Worm (Caenorhabditis elegans) whole organism, L2 larva: Measurements from ENCODE around the gene par-3.

Experiments used
- C34F6.9 ChIP-seq: fragments of 150-350 bp; optimal IDR thresholded peaks from 2 replicates; lab custom pipeline; 2014; ENCODE audit warnings: missing biosample characterization, missing genetic modification characterization
- F13H6.1 ChIP-seq: sonication (generic microtip); optimal IDR thresholded peaks from 2 replicates; lab custom pipeline; 2016; ENCODE audit warnings: missing genetic modification characterization, missing compliant biosample characterization
- R02D3.7 ChIP-seq: fragments of 150-350 bp; optimal IDR thresholded peaks from 2 replicates; lab custom pipeline; 2014; ENCODE audit warnings: missing biosample characterization, missing genetic modification characterization
- Y55F3AM.14 ChIP-seq: fragments of 200-800 bp; sonication (Bioruptor generic); optimal IDR thresholded peaks from 2 replicates; lab custom pipeline; 2018; ENCODE audit warnings: mild to moderate bottlenecking, missing genetic modification characterization, missing compliant biosample characterization
- ZK546.5 ChIP-seq: sonication (generic microtip); optimal IDR thresholded peaks from 2 replicates; lab custom pipeline; 2017; ENCODE audit warnings: missing biosample characterization, missing genetic modification characterization
- alr-1 ChIP-seq: fragments of 150-350 bp; optimal IDR thresholded peaks from 2 replicates; lab custom pipeline; 2014; ENCODE audit warnings: missing biosample characterization, missing genetic modification characterization
- aly-2 ChIP-seq: fragments of 150-350 bp; optimal IDR thresholded peaks from 2 replicates; lab custom pipeline; 2014; ENCODE audit warnings: missing biosample characterization, missing genetic modification characterization
- ama-1 ChIP-seq: fragments of 150-350 bp; optimal IDR thresholded peaks from 2 replicates; lab custom pipeline; 2018; ENCODE audit warnings: inconsistent platforms
- blmp-1 ChIP-seq: sonication (generic microtip); optimal IDR thresholded peaks from 2 replicates; lab custom pipeline; 2017; ENCODE audit warnings: missing genetic modification characterization, mild to moderate bottlenecking, missing compliant biosample characterization, antibody characterized with exemption, moderate library complexity; ENCODE audit not compliant: insufficient read depth
- ceh-16 ChIP-seq: fragments of 150-350 bp; optimal IDR thresholded peaks from 2 replicates; lab custom pipeline; 2014; ENCODE audit warnings: missing biosample characterization, missing genetic modification characterization
- ceh-82 ChIP-seq: fragments of 150-350 bp; optimal IDR thresholded peaks from 2 replicates; lab custom pipeline; 2014; ENCODE audit warnings: missing biosample characterization, missing genetic modification characterization
- crh-2 ChIP-seq: sonication (generic microtip); optimal IDR thresholded peaks from 2 replicates; lab custom pipeline; 2017; ENCODE audit warnings: missing biosample characterization, missing genetic modification characterization
- dmd-4 ChIP-seq: sonication (generic microtip); optimal IDR thresholded peaks from 2 replicates; lab custom pipeline; 2017; ENCODE audit warnings: missing biosample characterization, missing genetic modification characterization
- egl-27 ChIP-seq: sonication (generic microtip); optimal IDR thresholded peaks from 3 replicates; lab custom pipeline; 2017; ENCODE audit warnings: missing biosample characterization, missing genetic modification reagents, missing genetic modification characterization
- elt-1 ChIP-seq: fragments of 150-350 bp; optimal IDR thresholded peaks from 2 replicates; lab custom pipeline; 2014; ENCODE audit warnings: missing biosample characterization, missing genetic modification characterization
- elt-3 ChIP-seq: sonication (generic microtip); optimal IDR thresholded peaks from 2 replicates; lab custom pipeline; 2017; ENCODE audit warnings: missing biosample characterization, missing genetic modification characterization
- fos-1 ChIP-seq: fragments of 150-350 bp; optimal IDR thresholded peaks from 2 replicates; lab custom pipeline; 2014; ENCODE audit warnings: missing biosample characterization, missing genetic modification characterization
- gmeb-1 ChIP-seq: fragments of 150-350 bp; optimal IDR thresholded peaks from 2 replicates; lab custom pipeline; 2014; ENCODE audit warnings: missing biosample characterization, missing genetic modification characterization
- lin-11 ChIP-seq: fragments of 150-350 bp; sonication (generic microtip); optimal IDR thresholded peaks from 2 replicates; lab custom pipeline; 2014; ENCODE audit warnings: missing biosample characterization, missing genetic modification characterization, inconsistent platforms, mixed read lengths
- lin-13 ChIP-seq: fragments of 150-350 bp; optimal IDR thresholded peaks from 2 replicates; lab custom pipeline; 2014; ENCODE audit warnings: missing biosample characterization, missing genetic modification reagents, missing genetic modification characterization
- lin-39 ChIP-seq: fragments of 150-350 bp; optimal IDR thresholded peaks from 2 replicates; lab custom pipeline; 2014; ENCODE audit warnings: missing biosample characterization, missing genetic modification reagents, missing genetic modification characterization
- lsy-2 ChIP-seq, 2 experiments: fragments of 150-350 bp in 1 of 2; sonication (generic microtip) in 1 of 2; optimal IDR thresholded peaks; 2 replicates each; lab custom pipeline; 2014 to 2017; ENCODE audit warnings: missing biosample characterization in 2 of 2, missing genetic modification characterization in 2 of 2
- mab-5 ChIP-seq: fragments of 150-350 bp; optimal IDR thresholded peaks from 2 replicates; lab custom pipeline; 2014; ENCODE audit warnings: missing biosample characterization, missing genetic modification characterization
- mbf-1 ChIP-seq: sonication (generic microtip); optimal IDR thresholded peaks from 2 replicates; lab custom pipeline; 2017; ENCODE audit warnings: missing biosample characterization, missing genetic modification characterization
- mdl-1 ChIP-seq, 2 experiments: fragments of 150-350 bp in 1 of 2; sonication (generic microtip) in 1 of 2; optimal IDR thresholded peaks; 2 replicates each; lab custom pipeline; 2017; ENCODE audit warnings: missing biosample characterization in 2 of 2, missing genetic modification characterization in 2 of 2
- nhr-10 ChIP-seq: sonication (generic microtip); optimal IDR thresholded peaks from 2 replicates; lab custom pipeline; 2017; ENCODE audit warnings: missing biosample characterization, missing genetic modification characterization
- nhr-11 ChIP-seq: fragments of 150-350 bp; optimal IDR thresholded peaks from 2 replicates; lab custom pipeline; 2014; ENCODE audit warnings: missing biosample characterization, missing genetic modification characterization
- nhr-12 ChIP-seq: fragments of 150-350 bp; optimal IDR thresholded peaks from 2 replicates; lab custom pipeline; 2014; ENCODE audit warnings: missing biosample characterization, missing genetic modification characterization
- nhr-129 ChIP-seq: fragments of 150-350 bp; optimal IDR thresholded peaks from 2 replicates; lab custom pipeline; 2014; ENCODE audit warnings: missing biosample characterization, missing genetic modification characterization
- nhr-21 ChIP-seq: fragments of 150-350 bp; optimal IDR thresholded peaks from 2 replicates; lab custom pipeline; 2014; ENCODE audit warnings: missing biosample characterization, missing genetic modification characterization
- nhr-23 ChIP-seq: fragments of 150-350 bp; optimal IDR thresholded peaks from 2 replicates; lab custom pipeline; 2014; ENCODE audit warnings: missing biosample characterization, missing genetic modification reagents, missing genetic modification characterization
- nhr-237 ChIP-seq: fragments of 150-350 bp; optimal IDR thresholded peaks from 2 replicates; lab custom pipeline; 2014; ENCODE audit warnings: missing biosample characterization, missing genetic modification characterization
- nhr-25 ChIP-seq: fragments of 150-350 bp; sonication (generic microtip); optimal IDR thresholded peaks from 3 replicates; lab custom pipeline; 2014; ENCODE audit warnings: missing biosample characterization, missing genetic modification characterization
- nhr-6 ChIP-seq: fragments of 150-350 bp; optimal IDR thresholded peaks from 2 replicates; lab custom pipeline; 2014; ENCODE audit warnings: missing biosample characterization, missing genetic modification characterization
- nhr-77 ChIP-seq: fragments of 150-350 bp; optimal IDR thresholded peaks from 2 replicates; lab custom pipeline; 2014; ENCODE audit warnings: missing biosample characterization, missing genetic modification characterization
- peb-1 ChIP-seq: fragments of 150-350 bp; optimal IDR thresholded peaks from 2 replicates; lab custom pipeline; 2014; ENCODE audit warnings: missing biosample characterization, missing genetic modification characterization
- sem-4 ChIP-seq: fragments of 150-350 bp; optimal IDR thresholded peaks from 2 replicates; lab custom pipeline; 2014; ENCODE audit warnings: missing biosample characterization, missing genetic modification reagents, missing genetic modification characterization
- skn-1 ChIP-seq: sonication (generic microtip); optimal IDR thresholded peaks from 2 replicates; lab custom pipeline; 2017; ENCODE audit warnings: missing biosample characterization, missing genetic modification characterization
- sma-3 ChIP-seq: sonication (generic microtip); optimal IDR thresholded peaks from 2 replicates; lab custom pipeline; 2016; ENCODE audit warnings: missing genetic modification reagents, missing genetic modification characterization, missing compliant biosample characterization
- sma-9 ChIP-seq, 2 experiments: fragments of 150-350 bp in 1 of 2; sonication (generic microtip) in 1 of 2; optimal IDR thresholded peaks; 2 replicates each; lab custom pipeline; 2014 to 2016; ENCODE audit warnings: missing genetic modification characterization in 2 of 2, mild to moderate bottlenecking in 1 of 2, missing biosample characterization in 1 of 2, missing compliant biosample characterization in 1 of 2, missing genetic modification reagents in 1 of 2, moderate library complexity in 1 of 2
- snpc-4 ChIP-seq: fragments of 150-350 bp; optimal IDR thresholded peaks from 2 replicates; lab custom pipeline; 2014; ENCODE audit warnings: missing biosample characterization, missing genetic modification characterization
- unc-39 ChIP-seq: fragments of 150-350 bp; optimal IDR thresholded peaks from 2 replicates; lab custom pipeline; 2014; ENCODE audit warnings: missing biosample characterization, missing genetic modification characterization
- unc-55 ChIP-seq: fragments of 150-350 bp; sonication (generic microtip); optimal IDR thresholded peaks from 3 replicates; lab custom pipeline; 2014; ENCODE audit warnings: missing biosample characterization, missing genetic modification reagents, missing genetic modification characterization
- unc-62 ChIP-seq: fragments of 150-350 bp; optimal IDR thresholded peaks from 2 replicates; lab custom pipeline; 2014; ENCODE audit warnings: missing biosample characterization, missing genetic modification reagents, missing genetic modification characterization
- zag-1 ChIP-seq: fragments of 150-350 bp; optimal IDR thresholded peaks from 2 replicates; lab custom pipeline; 2014; ENCODE audit warnings: missing biosample characterization, missing genetic modification characterization
- ztf-1 ChIP-seq: fragments of 200-800 bp; sonication (Bioruptor generic); conservative IDR thresholded peaks from 2 replicates; pipeline ENCODE4 v1.3.6; 2022; ENCODE audit warnings: missing genetic modification characterization, missing compliant biosample characterization
- ztf-11 ChIP-seq: sonication (generic microtip); optimal IDR thresholded peaks from 2 replicates; lab custom pipeline; 2017; ENCODE audit warnings: missing biosample characterization, missing genetic modification characterization
- ztf-4 ChIP-seq: fragments of 150-350 bp; optimal IDR thresholded peaks from 2 replicates; lab custom pipeline; 2014; ENCODE audit warnings: missing biosample characterization, missing genetic modification characterization

The par-3 gene

DNA sequence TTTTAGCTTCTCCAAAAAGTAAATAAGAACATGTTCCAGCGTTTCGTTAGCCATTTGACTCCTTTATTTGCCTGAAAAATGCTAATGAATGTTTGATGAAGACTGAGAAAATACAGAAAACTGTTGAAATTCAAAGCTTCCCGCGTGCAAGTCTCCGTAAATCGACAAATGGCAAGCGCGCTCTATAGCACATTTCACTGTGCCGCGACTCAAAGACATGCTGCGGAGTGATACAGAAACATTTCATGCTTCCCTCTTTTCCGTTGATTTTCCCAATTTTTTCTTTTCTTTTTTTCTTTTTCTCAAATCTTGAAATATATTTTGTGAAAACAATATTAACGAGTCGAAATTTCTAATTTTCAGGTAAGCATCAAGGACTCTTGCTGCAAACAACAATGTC, 14.9 kb downstream of the par-3 start, which contains the start of the genes ska-3 and rps-12:
Gene ska-3, minus strand, starts transcription at position 71 of the 400 bp plus-strand sequence.
Gene rps-12, plus strand, starts transcription at position 364 of the 400 bp plus-strand sequence.
- TF ChIP-seq C34F6.9 (tag; lab: Kevin White, UChicago) (peak; percentile 99), nhr-12 (tag; lab: Kevin White, UChicago) (peak; percentile 69), Y55F3AM.14 (GFP tag; lab: Kevin White, UChicago) (peak; percentile 85), F13H6.1 (tag; lab: Kevin White, UChicago) (peak; percentile 98), gmeb-1 (tag; lab: Kevin White, UChicago) (peak; percentile 99), alr-1 (tag; lab: Kevin White, UChicago) (no peak), nhr-11 (tag; lab: Kevin White, UChicago) (peak; percentile 73), nhr-25 (tag; lab: Kevin White, UChicago) (peak; percentile 99), R02D3.7 (tag; lab: Kevin White, UChicago) (peak; percentile 98), sem-4 (peak; percentile 99), sma-9 (GFP tag; optimal IDR thresholded peaks at IDR 0.05; lab: Kevin White, UChicago) (peak; percentile 99), sma-9 (tag; optimal IDR thresholded peaks at IDR 0.05; lab: Kevin White, UChicago) (no peak), nhr-10 (tag; lab: Kevin White, UChicago) (peak; percentile 90), unc-39 (peak; percentile 62), ceh-82 (tag; lab: Kevin White, UChicago) (peak; percentile 96), nhr-6 (tag; lab: Kevin White, UChicago) (peak; percentile 98), elt-1 (no peak), elt-3 (no peak), nhr-237 (peak; percentile 84), skn-1 (peak; percentile 85), zag-1 (peak; percentile 97), unc-55 (peak; percentile 100), blmp-1 (tag; lab: Kevin White, UChicago) (peak; percentile 94), nhr-77 (tag; lab: Kevin White, UChicago) (peak; percentile 94), lin-11 (tag; lab: Kevin White, UChicago) (peak; percentile 98), nhr-129 (peak; percentile 99), lin-13 (GFP tag; lab: Kevin White, UChicago) (peak; percentile 98), ceh-16 (tag; lab: Kevin White, UChicago) (peak; percentile 94), ztf-1 (GFP tag; lab: Robert Waterston, UW) (no peak), lin-39 (peak; percentile 85), ztf-4 (tag; lab: Kevin White, UChicago) (peak; percentile 98), ztf-11 (tag; lab: Kevin White, UChicago) (peak; percentile 45), snpc-4 (tag; lab: Kevin White, UChicago) (peak; percentile 94), mbf-1 (tag; lab: Kevin White, UChicago) (no peak), sma-3 (peak; percentile 99), fos-1 (tag; lab: Kevin White, UChicago) (peak; percentile 99), egl-27 (peak; percentile 99), crh-2 (peak; percentile 99), nhr-21 (tag; lab: Kevin White, UChicago) (peak; percentile 99), ama-1 (peak; percentile 88), mab-5 (peak; percentile 97), nhr-23 (tag; lab: Kevin White, UChicago) (no peak), peb-1 (tag; lab: Kevin White, UChicago) (no peak), lsy-2 (tag; optimal IDR thresholded peaks at IDR 0.05; lab: Kevin White, UChicago) (peak; percentile 94 to 98), mdl-1 (tag; optimal IDR thresholded peaks at IDR 0.05; lab: Kevin White, UChicago) (peak; percentile 80 to 94), aly-2 (tag; lab: Kevin White, UChicago) (no peak), ZK546.5 (tag; lab: Kevin White, UChicago) (peak; percentile 91), dmd-4 (peak; percentile 79), unc-62 (GFP tag; lab: Kevin White, UChicago) (peak; percentile 84)
